Worm (Caenorhabditis elegans) whole organism, young adult: Measurements from ENCODE around the gene B0361.11.

ENCODE experiments used
- B0019.2 ChIP-seq: fragments of 200-800 bp; sonication (Bioruptor generic); conservative IDR thresholded peaks from 2 replicates; pipeline ENCODE4 v1.3.6; 2022; ENCODE audit warnings: missing genetic modification reagents, missing genetic modification characterization, missing compliant biosample characterization
- B0261.1 ChIP-seq: sonication (generic microtip); optimal IDR thresholded peaks from 2 replicates; lab custom pipeline; 2016; ENCODE audit warnings: mild to moderate bottlenecking, missing genetic modification characterization, moderate library complexity, missing compliant biosample characterization
- C06A6.2 ChIP-seq: fragments of 200-800 bp; sonication (Bioruptor generic); conservative IDR thresholded peaks from 2 replicates; pipeline ENCODE4 v1.3.6; 2022; ENCODE audit warnings: missing genetic modification characterization, missing compliant biosample characterization
- F33H1.4 ChIP-seq: fragments of 200-800 bp; sonication (Bioruptor generic); IDR thresholded peaks from 2 replicates; pipeline ENCODE4 v1.3.6; 2022; ENCODE audit warnings: missing genetic modification reagents, missing genetic modification characterization, missing compliant biosample characterization
- F37B4.10 ChIP-seq: fragments of 200-800 bp; sonication (Bioruptor generic); IDR thresholded peaks from 2 replicates; pipeline ENCODE4 v1.3.6; 2022; ENCODE audit warnings: missing genetic modification characterization, missing compliant biosample characterization
- F52B5.7 ChIP-seq: sonication (generic microtip); optimal IDR thresholded peaks from 2 replicates; lab custom pipeline; 2016; ENCODE audit warnings: mild to moderate bottlenecking, missing genetic modification characterization, missing compliant biosample characterization
- K12H6.12 ChIP-seq: fragments of 200-800 bp; sonication (Bioruptor generic); optimal IDR thresholded peaks from 2 replicates; lab custom pipeline; 2018; ENCODE audit warnings: mild to moderate bottlenecking, missing genetic modification characterization, missing compliant biosample characterization
- T26A5.8 ChIP-seq: sonication (generic microtip); optimal IDR thresholded peaks from 2 replicates; lab custom pipeline; 2016; ENCODE audit warnings: missing genetic modification characterization, missing compliant biosample characterization
- Y67H2A.10 ChIP-seq: fragments of 200-800 bp; sonication (Bioruptor generic); conservative IDR thresholded peaks from 2 replicates; pipeline ENCODE4 v1.3.6; 2022; ENCODE audit warnings: missing genetic modification reagents, missing genetic modification characterization, missing compliant biosample characterization
- ama-1 ChIP-seq, 3 experiments: fragments of 150-350 bp in 1 of 3; sonication (generic microtip) in 2 of 3; optimal IDR thresholded peaks; 2 replicates each; lab custom pipeline; 2014 to 2018; ENCODE audit warnings: missing biosample characterization in 2 of 3, missing genetic modification characterization in 2 of 3, missing genetic modification reagents in 2 of 3
- aptf-2 ChIP-seq: fragments of 200-800 bp; sonication (Bioruptor generic); conservative IDR thresholded peaks from 2 replicates; pipeline ENCODE4 v1.3.6; 2022; ENCODE audit warnings: missing genetic modification reagents, missing genetic modification characterization, missing compliant biosample characterization
- attf-3 ChIP-seq: fragments of 200-800 bp; sonication (Bioruptor generic); conservative IDR thresholded peaks from 2 replicates; pipeline ENCODE4 v1.3.6; 2022; ENCODE audit warnings: missing genetic modification reagents, missing genetic modification characterization, missing compliant biosample characterization
- attf-5 ChIP-seq: fragments of 200-800 bp; sonication (Bioruptor generic); optimal IDR thresholded peaks from 2 replicates; lab custom pipeline; 2018; ENCODE audit warnings: mild to moderate bottlenecking, missing genetic modification characterization, missing compliant biosample characterization
- ccch-3 ChIP-seq: fragments of 200-800 bp; sonication (Bioruptor generic); optimal IDR thresholded peaks from 2 replicates; lab custom pipeline; 2018; ENCODE audit warnings: mild to moderate bottlenecking, missing genetic modification characterization, missing compliant biosample characterization
- ceh-91 ChIP-seq: fragments of 200-800 bp; sonication (Bioruptor generic); IDR thresholded peaks from 2 replicates; pipeline ENCODE4 v1.3.6; 2022; ENCODE audit warnings: missing genetic modification reagents, missing genetic modification characterization, missing compliant biosample characterization
- chd-7 ChIP-seq: sonication (generic microtip); optimal IDR thresholded peaks from 2 replicates; lab custom pipeline; 2016; ENCODE audit warnings: mild to moderate bottlenecking, missing genetic modification characterization, moderate library complexity, missing compliant biosample characterization
- dpff-1 ChIP-seq: sonication (generic microtip); optimal IDR thresholded peaks from 2 replicates; lab custom pipeline; 2017; ENCODE audit warnings: mild to moderate bottlenecking, missing genetic modification characterization, missing compliant biosample characterization
- dpl-1 ChIP-seq: fragments of 150-350 bp; optimal IDR thresholded peaks from 2 replicates; lab custom pipeline; 2014; ENCODE audit warnings: missing biosample characterization, missing genetic modification reagents, missing genetic modification characterization
- efl-1 ChIP-seq: fragments of 150-350 bp; optimal IDR thresholded peaks from 2 replicates; lab custom pipeline; 2014; ENCODE audit warnings: missing biosample characterization, missing genetic modification reagents, missing genetic modification characterization
- egl-18 ChIP-seq: fragments of 200-800 bp; sonication (Bioruptor generic); IDR thresholded peaks from 2 replicates; pipeline ENCODE4 v1.3.6; 2022; ENCODE audit warnings: missing genetic modification reagents, missing genetic modification characterization, missing compliant biosample characterization
- gei-17 ChIP-seq: fragments of 200-800 bp; sonication (Bioruptor generic); optimal IDR thresholded peaks from 2 replicates; lab custom pipeline; 2018; ENCODE audit warnings: mild to moderate bottlenecking, missing genetic modification characterization, missing compliant biosample characterization
- hmg-1.2 ChIP-seq: fragments of 200-800 bp; sonication (Bioruptor generic); IDR thresholded peaks from 2 replicates; pipeline ENCODE4 v1.3.6; 2022; ENCODE audit warnings: missing genetic modification reagents, missing genetic modification characterization, missing compliant biosample characterization
- lin-26 ChIP-seq: fragments of 200-800 bp; sonication (Bioruptor generic); IDR thresholded peaks from 2 replicates; pipeline ENCODE4 v1.3.6; 2022; ENCODE audit warnings: missing genetic modification reagents, missing genetic modification characterization, missing compliant biosample characterization
- lin-40 ChIP-seq: sonication (generic microtip); optimal IDR thresholded peaks from 2 replicates; lab custom pipeline; 2016; ENCODE audit warnings: missing genetic modification characterization, mild to moderate bottlenecking, missing compliant biosample characterization, missing genotype, missing genetic modification reagents
- lin-54 ChIP-seq: fragments of 200-800 bp; sonication (Bioruptor generic); optimal IDR thresholded peaks from 2 replicates; lab custom pipeline; 2018; ENCODE audit warnings: mild to moderate bottlenecking, missing genetic modification characterization, missing compliant biosample characterization
- lir-1 ChIP-seq: fragments of 200-800 bp; sonication (Bioruptor generic); conservative IDR thresholded peaks from 2 replicates; pipeline ENCODE4 v1.3.6; 2022; ENCODE audit warnings: missing genetic modification reagents, missing genetic modification characterization, missing compliant biosample characterization
- lsy-27 ChIP-seq: sonication (generic microtip); optimal IDR thresholded peaks from 2 replicates; lab custom pipeline; 2017; ENCODE audit warnings: missing genetic modification characterization, mild to moderate bottlenecking, missing compliant biosample characterization, antibody characterized with exemption, missing genotype, borderline replicate concordance; ENCODE audit not compliant: insufficient read depth
- mxl-1 ChIP-seq: sonication (generic microtip); optimal IDR thresholded peaks from 2 replicates; lab custom pipeline; 2016; ENCODE audit warnings: missing genetic modification characterization, missing compliant biosample characterization
- nfyb-1 ChIP-seq: fragments of 200-800 bp; sonication (Bioruptor generic); IDR thresholded peaks from 2 replicates; pipeline ENCODE4 v1.3.6; 2022; ENCODE audit warnings: missing genetic modification reagents, missing genetic modification characterization, missing compliant biosample characterization
- nhr-179 ChIP-seq: sonication (generic microtip); optimal IDR thresholded peaks from 2 replicates; lab custom pipeline; 2016; ENCODE audit warnings: mild to moderate bottlenecking, missing genetic modification characterization, missing compliant biosample characterization
- nhr-80 ChIP-seq: sonication (generic microtip); optimal IDR thresholded peaks from 2 replicates; lab custom pipeline; 2016; ENCODE audit warnings: missing genetic modification characterization, missing compliant biosample characterization
- pbrm-1 ChIP-seq: fragments of 200-800 bp; sonication (Bioruptor generic); IDR thresholded peaks from 2 replicates; pipeline ENCODE4 v1.3.6; 2022; ENCODE audit warnings: missing genetic modification reagents, missing genetic modification characterization, missing compliant biosample characterization
- rcor-1 ChIP-seq: fragments of 200-800 bp; sonication (Bioruptor generic); IDR thresholded peaks from 2 replicates; pipeline ENCODE4 v1.3.6; 2022; ENCODE audit warnings: missing genetic modification reagents, missing genetic modification characterization, missing compliant biosample characterization
- sdz-38 ChIP-seq: sonication (generic microtip); optimal IDR thresholded peaks from 2 replicates; lab custom pipeline; 2016; ENCODE audit warnings: missing genotype, missing genetic modification characterization, missing compliant biosample characterization
- snpc-1.3 ChIP-seq: sonication (generic microtip); optimal IDR thresholded peaks from 2 replicates; lab custom pipeline; 2017; ENCODE audit warnings: missing genetic modification characterization, mild to moderate bottlenecking, missing compliant biosample characterization, antibody characterized with exemption, moderate library complexity, missing genotype, missing genetic modification reagents; ENCODE audit not compliant: insufficient read depth
- snpc-3.4 ChIP-seq: sonication (generic microtip); optimal IDR thresholded peaks from 2 replicates; lab custom pipeline; 2017; ENCODE audit warnings: missing genetic modification characterization, mild to moderate bottlenecking, missing compliant biosample characterization, antibody characterized with exemption, moderate library complexity, missing genotype, missing genetic modification reagents
- somi-1 ChIP-seq: fragments of 200-800 bp; sonication (Bioruptor generic); optimal IDR thresholded peaks from 2 replicates; lab custom pipeline; 2018; ENCODE audit warnings: mild to moderate bottlenecking, missing genetic modification characterization, missing compliant biosample characterization
- tlf-1 ChIP-seq: fragments of 200-800 bp; sonication (Bioruptor generic); optimal IDR thresholded peaks from 2 replicates; lab custom pipeline; 2018; ENCODE audit warnings: mild to moderate bottlenecking, missing genetic modification characterization, missing compliant biosample characterization
- unc-130 ChIP-seq: sonication (generic microtip); optimal IDR thresholded peaks from 2 replicates; lab custom pipeline; 2016; ENCODE audit warnings: missing genetic modification reagents, missing genetic modification characterization, missing compliant biosample characterization
- ztf-22 ChIP-seq: fragments of 200-800 bp; sonication (Bioruptor generic); optimal IDR thresholded peaks from 2 replicates; lab custom pipeline; 2018; ENCODE audit warnings: mild to moderate bottlenecking, missing genetic modification characterization, moderate library complexity, missing compliant biosample characterization

Gene B0361.11

DNA sequence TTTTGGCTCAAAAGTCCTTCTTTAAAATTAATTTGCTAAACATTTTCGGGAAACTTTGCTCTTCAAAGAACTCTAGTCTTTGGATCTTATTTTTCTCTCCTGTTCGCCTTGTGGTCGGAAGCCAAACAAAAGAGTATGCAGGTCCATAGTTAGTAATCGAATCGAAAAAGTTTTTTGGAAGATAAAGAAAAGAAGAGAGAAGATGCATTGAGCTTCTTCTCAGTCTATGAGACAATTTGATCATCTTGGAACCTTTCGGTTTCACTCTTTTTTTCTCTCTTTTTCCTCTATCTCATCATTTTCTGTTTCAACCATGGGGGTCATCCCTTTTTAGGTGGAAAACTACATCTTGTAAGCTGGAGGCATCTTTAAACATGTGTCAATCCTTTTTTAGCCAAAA lies 23.7 kb upstream of the B0361.11 start (continued):
- no peak for TF ChIP-seq lin-40 (tag; lab: Kevin White, UChicago)
- TF ChIP-seq snpc-3.4 (tag; lab: Kevin White, UChicago) = no peak
- no peak for TF ChIP-seq T26A5.8 (tag; lab: Kevin White, UChicago)
- no peak for TF ChIP-seq nhr-179
- no peak for TF ChIP-seq dpl-1 (GFP tag; lab: Kevin White, UChicago)
- no peak for TF ChIP-seq B0261.1 (tag; lab: Kevin White, UChicago)
- TF ChIP-seq rcor-1 (GFP tag; lab: Robert Waterston, UW) = no peak

DNA sequence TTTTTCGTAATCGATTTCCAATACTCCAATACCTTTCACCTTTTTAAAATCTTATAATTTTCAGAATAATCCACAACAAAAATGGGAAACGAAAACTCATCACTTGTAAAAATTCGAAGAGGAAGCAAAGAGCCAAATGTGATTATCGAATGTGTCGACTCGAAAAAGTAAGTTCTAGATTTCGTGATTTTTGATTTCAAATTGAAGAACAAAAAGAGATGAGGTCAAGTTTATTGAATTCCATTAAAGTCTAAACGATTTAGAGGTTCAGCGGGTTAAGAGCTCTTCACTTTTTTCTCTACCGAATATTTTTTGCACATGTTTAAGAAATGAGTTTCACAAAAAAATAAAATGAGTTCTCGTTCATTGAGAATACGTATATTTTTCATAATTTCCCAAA lies 18.5 kb upstream of the B0361.11 start, which contains the start of gene B0361.4:
Gene B0361.4 (plus strand): TSS at position 61 of the 400 bp plus-strand sequence.
- TF ChIP-seq B0019.2 (no peak), aptf-2 (GFP tag; lab: Robert Waterston, UW) (no peak)

DNA sequence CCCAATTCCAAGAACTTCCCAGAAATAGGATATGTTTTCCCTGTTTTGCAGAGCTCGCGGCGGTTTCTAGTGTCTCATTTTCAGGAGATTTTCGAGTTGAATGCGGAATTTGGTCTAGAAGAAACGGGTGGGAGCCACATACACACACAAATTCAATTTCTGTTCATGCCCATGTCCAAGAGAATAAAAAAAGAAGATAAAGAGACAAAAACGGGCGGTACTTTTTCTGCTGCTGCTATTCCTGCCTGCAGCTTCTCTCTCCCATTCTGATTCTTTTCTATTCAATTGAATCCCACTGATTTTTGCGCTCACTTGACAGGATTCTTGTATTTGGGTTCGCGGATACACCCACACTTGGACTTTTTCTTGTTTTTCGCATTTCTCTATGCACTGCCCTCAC lies 14.8 kb upstream of the B0361.11 start:
- no peak for TF ChIP-seq ceh-91 (GFP tag; lab: Robert Waterston, UW)
- no peak for TF ChIP-seq tlf-1
- TF ChIP-seq snpc-1.3 (tag; lab: Kevin White, UChicago) = no peak
- no peak for TF ChIP-seq F37B4.10

DNA sequence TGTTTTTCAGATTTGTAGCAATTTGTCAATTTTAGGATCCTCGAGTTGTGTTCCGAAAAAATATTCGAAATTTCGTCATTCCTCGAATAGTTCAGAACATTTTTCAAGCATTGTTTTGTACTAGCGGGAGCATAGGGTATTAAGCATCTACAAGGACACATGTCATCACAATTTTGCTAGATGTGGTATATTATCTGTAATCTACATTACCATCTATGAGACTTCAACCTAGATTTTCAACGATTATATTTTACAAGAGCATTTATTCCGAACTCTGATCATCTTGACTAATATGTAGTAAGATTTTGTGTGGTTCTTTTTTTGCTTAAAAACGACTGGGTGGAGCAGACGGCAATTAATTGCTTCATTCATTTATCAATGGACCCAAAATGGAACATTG lies 14.4 kb upstream of the B0361.11 start:
- TF ChIP-seq sdz-38 (tag; lab: Kevin White, UChicago) (no peak), unc-130 (GFP tag; lab: Kevin White, UChicago) (no peak), ztf-22 (GFP tag; lab: Kevin White, UChicago) (no peak), snpc-1.3 (tag; lab: Kevin White, UChicago) (no peak), lsy-27 (tag; lab: Kevin White, UChicago) (no peak), efl-1 (GFP tag; lab: Kevin White, UChicago) (no peak), C06A6.2 (GFP tag; lab: Robert Waterston, UW) (no peak), pbrm-1 (GFP tag; lab: Robert Waterston, UW) (no peak), hmg-1.2 (GFP tag; lab: Robert Waterston, UW) (no peak), F33H1.4 (GFP tag; lab: Robert Waterston, UW) (no peak), F52B5.7 (tag; lab: Kevin White, UChicago) (no peak), lin-54 (no peak), mxl-1 (tag; lab: Kevin White, UChicago) (no peak)

DNA sequence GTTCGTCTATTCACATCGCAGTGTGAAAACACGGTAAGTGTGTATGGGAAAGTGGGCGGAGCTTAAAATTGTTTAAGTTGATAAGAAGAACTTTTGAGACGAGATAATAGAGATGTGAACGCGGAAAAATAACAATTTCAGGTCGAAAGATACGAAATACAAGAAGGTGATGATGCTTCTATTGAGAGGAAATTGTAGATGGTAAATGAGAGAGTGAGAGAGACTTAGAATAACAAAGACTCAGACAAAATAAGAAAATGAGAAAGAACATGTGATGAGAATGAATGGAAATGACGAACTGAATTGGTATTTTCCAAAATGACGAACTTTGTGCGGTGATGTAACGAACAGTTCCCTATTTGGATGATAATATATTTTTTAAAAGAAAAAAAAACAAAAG lies 6.3 kb upstream of the B0361.11 start:
- TF ChIP-seq ccch-3 (no peak), somi-1 (GFP tag; lab: Kevin White, UChicago) (peak; percentile 36), egl-18 (GFP tag; lab: Robert Waterston, UW) (no peak), nhr-80 (tag; lab: Kevin White, UChicago) (peak; percentile 22), ama-1 (optimal IDR thresholded peaks at IDR 0.05; lab: Kevin White, UChicago) (peak; percentile 36), ama-1 (GFP tag; optimal IDR thresholded peaks at IDR 0.05; lab: Kevin White, UChicago) (no peak)

DNA sequence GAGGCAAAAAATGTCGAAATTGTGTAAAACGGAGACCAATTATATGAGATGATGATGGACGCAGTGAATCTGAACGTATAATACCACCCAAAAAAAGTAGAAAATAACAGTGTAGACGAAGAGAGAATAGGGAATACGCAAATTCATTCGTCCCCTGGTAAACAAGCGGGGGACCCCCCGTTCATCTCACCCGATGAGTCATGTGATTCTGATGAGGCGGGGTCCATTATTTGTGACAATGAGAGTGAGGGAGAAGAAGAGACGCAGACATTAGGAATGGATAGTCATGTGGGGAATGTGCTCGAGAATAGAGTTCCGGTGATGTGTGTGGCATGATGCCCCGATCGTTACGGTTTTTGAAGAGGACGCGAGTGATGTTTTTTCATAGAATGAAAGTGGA lies 5.3 kb upstream of the B0361.11 start:
- TF ChIP-seq lir-1 (GFP tag; lab: Robert Waterston, UW) = peak; percentile 41; the same call in 1 of the 2 replicates
- 0 out of 2 replicates have a peak, but pooled peaks have one; percentile 52 for TF ChIP-seq pbrm-1 (GFP tag; lab: Robert Waterston, UW)
- peak; percentile 60 for TF ChIP-seq K12H6.12 (tag; lab: Kevin White, UChicago)
- peak; percentile 61 for TF ChIP-seq chd-7 (tag; lab: Kevin White, UChicago)
- peak; percentile 46; the same call in 1 of the 2 replicates for TF ChIP-seq lin-26
- TF ChIP-seq attf-3 (GFP tag; lab: Robert Waterston, UW) = 0 out of 2 replicates have a peak, but pooled peaks have one; percentile 16
- peak; percentile 68 for TF ChIP-seq hmg-1.2 (GFP tag; lab: Robert Waterston, UW)
- TF ChIP-seq F33H1.4 (GFP tag; lab: Robert Waterston, UW) = 0 out of 2 replicates have a peak, but pooled peaks have one; percentile 9
- peak; percentile 68 for TF ChIP-seq nfyb-1 (GFP tag; lab: Robert Waterston, UW)
- TF ChIP-seq Y67H2A.10 (GFP tag; lab: Robert Waterston, UW) = no peak
- TF ChIP-seq dpff-1 (tag; lab: Kevin White, UChicago) = no peak
- no peak for TF ChIP-seq ccch-3
- TF ChIP-seq attf-5 = peak; percentile 74
- peak; percentile 18 for TF ChIP-seq gei-17 (GFP tag; lab: Kevin White, UChicago)
